Fruit fly (Drosophila melanogaster): ENCODE results near the gene CG31251.

The CG31251 gene

DNA sequence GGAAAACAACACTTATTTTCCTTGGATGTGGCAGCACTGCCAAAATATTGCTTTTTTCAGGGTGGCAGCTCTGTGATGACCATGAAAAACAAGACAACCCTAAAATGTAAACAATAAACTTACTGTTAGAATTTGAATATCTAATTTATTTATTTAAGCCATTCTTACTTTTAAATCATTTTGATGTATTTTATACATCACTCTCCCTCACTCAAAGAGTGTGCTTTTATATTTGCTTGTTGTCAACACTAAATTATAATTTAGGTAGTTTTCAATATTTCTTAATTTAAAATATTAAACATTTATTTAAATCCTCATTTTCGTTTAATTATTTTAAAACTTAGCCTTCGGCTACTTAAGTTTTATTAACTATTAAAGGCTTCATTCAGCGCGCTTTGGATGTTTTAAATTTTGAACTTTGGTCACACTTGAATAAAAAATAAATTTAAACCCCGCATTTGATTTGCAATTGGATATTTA is 13.8 kb downstream of the CG31251 start, which contains the start of the genes CG7523 and Mps1 (continued):
- no peak for TF ChIP-seq Sin3A (optimal IDR thresholded peaks at IDR 0.05)
- peak; percentile 10 for TF ChIP-seq CG9727 (GFP tag; optimal IDR thresholded peaks at IDR 0.05)
- TF ChIP-seq odd (GFP tag; optimal IDR thresholded peaks at IDR 0.05) = no peak
- TF ChIP-seq tin (GFP tag; optimal IDR thresholded peaks at IDR 0.05) = no peak
- peak; percentile 65 for TF ChIP-seq kay (GFP tag; optimal IDR thresholded peaks at IDR 0.05)
- TF ChIP-seq nerfin-1 (tag; optimal IDR thresholded peaks at IDR 0.05) = no peak
- TF ChIP-seq Six4 (GFP tag; optimal IDR thresholded peaks at IDR 0.05) = no peak
- no peak for TF ChIP-seq CG12155 (GFP tag; optimal IDR thresholded peaks at IDR 0.05)
- TF ChIP-seq her (GFP tag; optimal IDR thresholded peaks at IDR 0.05) = no peak
- TF ChIP-seq jing (GFP tag; optimal IDR thresholded peaks at IDR 0.05) = no peak
- peak; percentile 4 for TF ChIP-seq CG33557 (GFP tag; optimal IDR thresholded peaks at IDR 0.05)
- no peak for TF ChIP-seq chm (GFP tag; IDR thresholded peaks at IDR 0.05)
- no peak for TF ChIP-seq Hmx (GFP tag; optimal IDR thresholded peaks at IDR 0.05)
- peak; percentile 78 for TF ChIP-seq Dp (GFP tag; optimal IDR thresholded peaks at IDR 0.05)
- TF ChIP-seq crc (GFP tag; optimal IDR thresholded peaks at IDR 0.05) = no peak
- TF ChIP-seq lilli (GFP tag; optimal IDR thresholded peaks at IDR 0.05) = peak; percentile 31
- TF ChIP-seq insv (GFP tag; optimal IDR thresholded peaks at IDR 0.05) = peak in 1 of 2 experiments; percentile 21
- no peak for TF ChIP-seq Camta (GFP tag; optimal IDR thresholded peaks at IDR 0.05)
- TF ChIP-seq CG8388 (GFP tag; optimal IDR thresholded peaks at IDR 0.05) = peak; percentile 41
- peak; percentile 82 for TF ChIP-seq trem (tag; optimal IDR thresholded peaks at IDR 0.05)
- TF ChIP-seq hth (optimal IDR thresholded peaks at IDR 0.05) = no peak
- no peak for TF ChIP-seq CG9932 (GFP tag; IDR thresholded peaks at IDR 0.05)
- TF ChIP-seq emc (GFP tag; optimal IDR thresholded peaks at IDR 0.05) = no peak
- TF ChIP-seq amos (GFP tag; IDR thresholded peaks at IDR 0.05; ENCODE audit: partially characterized antibody) = peak; percentile 30; the same call in 1 of the 2 replicates
- TF ChIP-seq stwl (tag; optimal IDR thresholded peaks at IDR 0.05) = peak; percentile 87
- no peak for TF ChIP-seq CG7271 (tag; optimal IDR thresholded peaks at IDR 0.05)
- no peak for TF ChIP-seq CG13775 (GFP tag; optimal IDR thresholded peaks at IDR 0.05)
- no peak for TF ChIP-seq br (optimal IDR thresholded peaks at IDR 0.05)
- peak; percentile 77 for TF ChIP-seq Hmr (GFP tag; optimal IDR thresholded peaks at IDR 0.05)
- no peak for TF ChIP-seq Fer1 (GFP tag; optimal IDR thresholded peaks at IDR 0.05)
- TF ChIP-seq gro (GFP tag; optimal IDR thresholded peaks at IDR 0.05) = no peak
- peak; percentile 59 for TF ChIP-seq CG17912 (GFP tag; optimal IDR thresholded peaks at IDR 0.05)
- TF ChIP-seq Sry-δ (GFP tag; optimal IDR thresholded peaks at IDR 0.05) = peak; percentile 43
- no peak for TF ChIP-seq luna (GFP tag; optimal IDR thresholded peaks at IDR 0.05)
- no peak for TF ChIP-seq Hr51 (GFP tag; optimal IDR thresholded peaks at IDR 0.05)
- no peak for TF ChIP-seq ken (GFP tag; IDR thresholded peaks at IDR 0.05)
- no peak for TF ChIP-seq rib (GFP tag; IDR thresholded peaks at IDR 0.05)
- TF ChIP-seq Opbp (GFP tag; IDR thresholded peaks at IDR 0.05; ENCODE audit: partially characterized antibody) = no peak
- no peak for TF ChIP-seq CG11723 (GFP tag; optimal IDR thresholded peaks at IDR 0.05)
- TF ChIP-seq CG2129 (GFP tag; IDR thresholded peaks at IDR 0.05; ENCODE audit: partially characterized antibody) = no peak
- no peak for TF ChIP-seq gsb (GFP tag; IDR thresholded peaks at IDR 0.05)
- no peak for TF ChIP-seq GATAe (GFP tag; conservative IDR thresholded peaks at IDR 0.05)
- TF ChIP-seq Nf-YB (GFP tag; optimal IDR thresholded peaks at IDR 0.05) = peak; percentile 33
- no peak for TF ChIP-seq CG18476 (GFP tag; optimal IDR thresholded peaks at IDR 0.05)
- TF ChIP-seq vvl (GFP tag; IDR thresholded peaks at IDR 0.05) = peak; percentile 44
- TF ChIP-seq onecut (GFP tag; IDR thresholded peaks at IDR 0.05) = peak; percentile 49; the same call in 1 of the 2 replicates
- no peak for TF ChIP-seq CG2199 (GFP tag; IDR thresholded peaks at IDR 0.05)
- TF ChIP-seq CG9797 (GFP tag; optimal IDR thresholded peaks at IDR 0.05) = peak; percentile 53
- peak; percentile 7 for TF ChIP-seq CG10543 (GFP tag; optimal IDR thresholded peaks at IDR 0.05)
- no peak for TF ChIP-seq CG11247 (GFP tag; IDR thresholded peaks at IDR 0.05)
- no peak for TF ChIP-seq bab2 (GFP tag; optimal IDR thresholded peaks at IDR 0.05)
- TF ChIP-seq CG15696 (tag; optimal IDR thresholded peaks at IDR 0.05) = peak; percentile 10
